Worm (Caenorhabditis elegans) whole organism, midembryonic: ENCODE measurements around the gene trpa-1.

Experiments
- med-1 ChIP-seq: sonication (generic microtip); optimal IDR thresholded peaks from 2 replicates; lab custom pipeline; 2017; ENCODE audit warnings: missing genetic modification characterization, mild to moderate bottlenecking, missing compliant biosample characterization, antibody characterized with exemption, missing genetic modification reagents; ENCODE audit not compliant: insufficient read depth
- tab-1 ChIP-seq: fragments of 200-800 bp; sonication (Bioruptor generic); IDR thresholded peaks from 2 replicates; pipeline ENCODE4 v1.3.6; 2022; ENCODE audit warnings: missing genetic modification characterization, missing compliant biosample characterization

The trpa-1 gene

ce11 chrIV:11923074-11923473 is 58.7 kb downstream of the trpa-1 start, which contains the start of gene srlf-31:
Gene srlf-31, minus strand, starts transcription at chrIV:11923174.
- no peak for TF ChIP-seq tab-1 (GFP tag; lab: Robert Waterston, UW)

- no peak for TF ChIP-seq med-1 (GFP tag; lab: Kevin White, UChicago)
Observed at ce11 chrIV:11924092-11924491, 59.8 kb downstream of the trpa-1 start.
